Fruit fly (Drosophila melanogaster) whole organism, embryonic: ENCODE data around the gene Cyt-c-d.

Experiments
- Asciz ChIP-seq: fragments of 200-800 bp; sonication (Bioruptor generic); optimal IDR thresholded peaks from 2 replicates; lab custom pipeline; 2017; ENCODE audit warnings: missing biosample characterization, mild to moderate bottlenecking, missing genetic modification characterization, missing genetic modification reagents
- Blimp-1 ChIP-seq: fragments of 200-800 bp; sonication (Bioruptor generic); optimal IDR thresholded peaks from 3 replicates; lab custom pipeline; 2018; ENCODE audit warnings: missing biosample characterization, missing genetic modification characterization, mild to moderate bottlenecking, moderate library complexity, missing genetic modification reagents
- CG13775 ChIP-seq: fragments of 200-800 bp; sonication (Bioruptor generic); optimal IDR thresholded peaks from 3 replicates; lab custom pipeline; 2017; ENCODE audit warnings: missing biosample characterization, mild to moderate bottlenecking, missing genetic modification characterization
- CG17385 ChIP-seq: fragments of 200-800 bp; sonication (Bioruptor generic); optimal IDR thresholded peaks from 3 replicates; lab custom pipeline; 2018; ENCODE audit warnings: missing biosample characterization, mild to moderate bottlenecking, missing genetic modification characterization
- CG17829 ChIP-seq: fragments of 200-800 bp; optimal IDR thresholded peaks from 2 replicates; lab custom pipeline; 2019; ENCODE audit warnings: missing biosample characterization, mild to moderate bottlenecking, missing genetic modification characterization, moderate library complexity
- CG2202 ChIP-seq: fragments of 200-800 bp; sonication (Bioruptor generic); optimal IDR thresholded peaks from 2 replicates; lab custom pipeline; 2018; ENCODE audit warnings: missing biosample characterization, mild to moderate bottlenecking, missing genetic modification characterization
- CG33557 ChIP-seq: fragments of 200-800 bp; sonication (Bioruptor generic); optimal IDR thresholded peaks from 2 replicates; lab custom pipeline; 2019; ENCODE audit warnings: missing biosample characterization, mild to moderate bottlenecking, missing genetic modification characterization, moderate library complexity
- CG4282 ChIP-seq: fragments of 200-800 bp; sonication (Bioruptor generic); optimal IDR thresholded peaks from 2 replicates; lab custom pipeline; 2016; ENCODE audit warnings: missing biosample characterization, missing genetic modification characterization
- CG43689 ChIP-seq: fragments of 200-800 bp; sonication (Bioruptor generic); IDR thresholded peaks from 2 replicates; pipeline ENCODE4 v1.3.6; 2022; ENCODE audit warnings: missing biosample characterization, missing genetic modification characterization
- CG4424 ChIP-seq: fragments of 200-800 bp; sonication (Bioruptor generic); optimal IDR thresholded peaks from 3 replicates; lab custom pipeline; 2016; ENCODE audit warnings: missing biosample characterization, missing genetic modification characterization
- CG4730 ChIP-seq: fragments of 200-800 bp; sonication (Bioruptor generic); IDR thresholded peaks from 2 replicates; pipeline ENCODE4 v1.3.6; 2022; ENCODE audit warnings: missing biosample characterization, missing genetic modification characterization
- CG4820 ChIP-seq: fragments of 200-800 bp; sonication (Bioruptor generic); optimal IDR thresholded peaks from 3 replicates; lab custom pipeline; 2016; ENCODE audit warnings: missing biosample characterization, missing genetic modification characterization
- CG5953 ChIP-seq: fragments of 200-800 bp; sonication (Bioruptor generic); IDR thresholded peaks from 2 replicates; pipeline ENCODE4 v1.3.6; 2022; ENCODE audit warnings: missing biosample characterization, missing genetic modification characterization
- CG6272 ChIP-seq: fragments of 200-800 bp; sonication (Bioruptor generic); IDR thresholded peaks from 2 replicates; pipeline ENCODE4 v1.3.6; 2022; ENCODE audit warnings: missing biosample characterization, missing genetic modification characterization
- CG6654 ChIP-seq: fragments of 200-800 bp; sonication (Bioruptor generic); optimal IDR thresholded peaks from 2 replicates; lab custom pipeline; 2017; ENCODE audit warnings: missing biosample characterization, mild to moderate bottlenecking, missing genetic modification characterization
- CG6791 ChIP-seq: fragments of 200-800 bp; sonication (Bioruptor generic); IDR thresholded peaks from 3 replicates; pipeline ENCODE4 v1.3.6; 2022; ENCODE audit warnings: missing biosample characterization, missing genetic modification characterization; ENCODE audit not compliant: partially characterized antibody
- CG7556 ChIP-seq: fragments of 200-800 bp; sonication (Bioruptor generic); optimal IDR thresholded peaks from 2 replicates; lab custom pipeline; 2017; ENCODE audit warnings: missing biosample characterization, mild to moderate bottlenecking, missing genetic modification characterization
- CG7745 ChIP-seq: fragments of 200-800 bp; sonication (Bioruptor generic); optimal IDR thresholded peaks from 2 replicates; lab custom pipeline; 2018; ENCODE audit warnings: missing biosample characterization, mild to moderate bottlenecking, missing genetic modification characterization, moderate library complexity
- CrebB ChIP-seq: fragments of 200-800 bp; sonication (Bioruptor generic); optimal IDR thresholded peaks from 3 replicates; lab custom pipeline; 2018; ENCODE audit warnings: missing biosample characterization, mild to moderate bottlenecking, missing genetic modification characterization
- Drgx ChIP-seq: fragments of 200-800 bp; sonication (Bioruptor generic); IDR thresholded peaks from 2 replicates; pipeline ENCODE4 v1.3.6; 2022; ENCODE audit warnings: missing biosample characterization, missing genetic modification characterization
- Mad ChIP-seq: fragments of 200-800 bp; sonication (Bioruptor generic); optimal IDR thresholded peaks from 2 replicates; lab custom pipeline; 2016; ENCODE audit warnings: missing biosample characterization, missing genetic modification characterization
- Stat92E ChIP-seq, 3 experiments: fragments of >200 bp in 2 of 3; fragments of 200-800 bp in 1 of 3; sonication (Bioruptor generic) in 1 of 3; optimal IDR thresholded peaks; 2 replicates each; lab custom pipeline; 2017 to 2019; ENCODE audit warnings: missing biosample characterization in 3 of 3, missing genetic modification characterization in 3 of 3, mild to moderate bottlenecking in 1 of 3, moderate library complexity in 1 of 3
- Vsx1 ChIP-seq: fragments of 200-800 bp; sonication (Bioruptor generic); optimal IDR thresholded peaks from 2 replicates; lab custom pipeline; 2017; ENCODE audit warnings: missing biosample characterization, mild to moderate bottlenecking, missing genetic modification characterization, missing genetic modification reagents
- Xrp1 ChIP-seq: fragments of 200-800 bp; sonication (Bioruptor generic); IDR thresholded peaks from 2 replicates; pipeline ENCODE4 v1.3.6; 2022; ENCODE audit warnings: missing biosample characterization, missing genetic modification characterization
- bsh ChIP-seq, 2 experiments: fragments of 200-800 bp; sonication (Bioruptor generic); optimal IDR thresholded peaks; 2 replicates each; lab custom pipeline; 2017 to 2018; ENCODE audit warnings: mild to moderate bottlenecking in 2 of 2, missing biosample characterization in 2 of 2, missing genetic modification characterization in 2 of 2, moderate library complexity in 1 of 2
- chm ChIP-seq: fragments of 200-800 bp; sonication (Bioruptor generic); IDR thresholded peaks from 2 replicates; pipeline ENCODE4 v1.3.6; 2022; ENCODE audit warnings: missing biosample characterization, missing genetic modification characterization
- crc ChIP-seq: fragments of 200-800 bp; sonication (Bioruptor generic); optimal IDR thresholded peaks from 2 replicates; lab custom pipeline; 2016; ENCODE audit warnings: missing biosample characterization, missing genetic modification characterization
- croc ChIP-seq: fragments of 200-800 bp; sonication (Bioruptor generic); conservative IDR thresholded peaks from 3 replicates; pipeline ENCODE4 v1.3.6; 2022; ENCODE audit warnings: missing biosample characterization, missing genetic modification characterization
- dmrt11E ChIP-seq: fragments of 200-800 bp; sonication (Bioruptor generic); optimal IDR thresholded peaks from 3 replicates; lab custom pipeline; 2018; ENCODE audit warnings: missing biosample characterization, mild to moderate bottlenecking, missing genetic modification characterization, moderate library complexity
- dpn ChIP-seq, 2 experiments: fragments of 200-800 bp; sonication (Bioruptor generic); optimal IDR thresholded peaks; 3 replicates each; lab custom pipeline; 2016; ENCODE audit warnings: missing biosample characterization in 2 of 2, missing genetic modification characterization in 2 of 2
- eyg ChIP-seq: fragments of 200-800 bp; sonication (Bioruptor generic); optimal IDR thresholded peaks from 3 replicates; lab custom pipeline; 2016; ENCODE audit warnings: missing biosample characterization, missing genetic modification characterization
- ftz-f1 ChIP-seq: fragments of 200-800 bp; sonication (Bioruptor generic); optimal IDR thresholded peaks from 2 replicates; lab custom pipeline; 2016; ENCODE audit warnings: missing biosample characterization, missing genetic modification characterization
- fu2 ChIP-seq: fragments of 200-800 bp; sonication (Bioruptor generic); optimal IDR thresholded peaks from 2 replicates; lab custom pipeline; 2016; ENCODE audit warnings: missing biosample characterization, missing genetic modification characterization
- gcm2 ChIP-seq: fragments of 200-800 bp; sonication (Bioruptor generic); optimal IDR thresholded peaks from 2 replicates; lab custom pipeline; 2016; ENCODE audit warnings: missing biosample characterization, missing genetic modification characterization
- gro ChIP-seq: fragments of 200-800 bp; sonication (Bioruptor generic); optimal IDR thresholded peaks from 2 replicates; lab custom pipeline; 2016; ENCODE audit warnings: missing biosample characterization, missing genetic modification characterization
- ham ChIP-seq: fragments of 200-800 bp; sonication (Bioruptor generic); IDR thresholded peaks from 2 replicates; pipeline ENCODE4 v1.3.6; 2022; ENCODE audit warnings: missing biosample characterization, missing genetic modification characterization
- jigr1 ChIP-seq: fragments of 200-800 bp; sonication (Bioruptor generic); IDR thresholded peaks from 3 replicates; pipeline ENCODE4 v1.3.6; 2022; ENCODE audit warnings: missing biosample characterization, missing genetic modification characterization
- lov ChIP-seq, 2 experiments: fragments of 200-800 bp in 1 of 2; fragments of >200 bp in 1 of 2; sonication (Bioruptor generic) in 1 of 2; IDR thresholded peaks in 1 of 2; optimal IDR thresholded peaks in 1 of 2; 2 replicates in 1 of 2; 3 replicates in 1 of 2; pipeline versions ENCODE4 v1.3.6 to Lab custom; 2017 to 2022; ENCODE audit warnings: missing biosample characterization in 1 of 2, missing genetic modification characterization in 1 of 2
- luna ChIP-seq: fragments of 200-800 bp; sonication (Bioruptor generic); optimal IDR thresholded peaks from 2 replicates; lab custom pipeline; 2016; ENCODE audit warnings: missing biosample characterization, missing genetic modification characterization
- phol ChIP-seq: fragments of 200-800 bp; sonication (Bioruptor generic); optimal IDR thresholded peaks from 3 replicates; lab custom pipeline; 2018; ENCODE audit warnings: missing biosample characterization, mild to moderate bottlenecking, missing genetic modification characterization, moderate library complexity
- pum ChIP-seq: fragments of 200-800 bp; sonication (Bioruptor generic); optimal IDR thresholded peaks from 2 replicates; lab custom pipeline; 2016; ENCODE audit warnings: missing biosample characterization, missing genetic modification characterization
- repo ChIP-seq: fragments of 200-800 bp; sonication (Bioruptor generic); optimal IDR thresholded peaks from 2 replicates; lab custom pipeline; 2016; ENCODE audit warnings: missing biosample characterization, missing genetic modification characterization
- sd ChIP-seq: fragments of 200-800 bp; sonication (Bioruptor generic); optimal IDR thresholded peaks from 3 replicates; lab custom pipeline; 2018; ENCODE audit warnings: missing biosample characterization, mild to moderate bottlenecking, missing genetic modification characterization, moderate library complexity
- sna ChIP-seq: fragments of 200-800 bp; sonication (Bioruptor generic); IDR thresholded peaks from 2 replicates; pipeline ENCODE4 v1.3.6; 2022; ENCODE audit warnings: missing biosample characterization, missing genetic modification characterization; ENCODE audit not compliant: partially characterized antibody
- trh ChIP-seq: fragments of 200-800 bp; sonication (Bioruptor generic); optimal IDR thresholded peaks from 2 replicates; lab custom pipeline; 2016; ENCODE audit warnings: missing biosample characterization, missing genetic modification characterization
- unc-4 ChIP-seq: fragments of 200-800 bp; sonication (Bioruptor generic); IDR thresholded peaks from 2 replicates; pipeline ENCODE4 v1.3.6; 2022; ENCODE audit warnings: missing biosample characterization, missing genetic modification characterization; ENCODE audit not compliant: partially characterized antibody
- wdn ChIP-seq: fragments of 200-800 bp; sonication (Bioruptor generic); IDR thresholded peaks from 2 replicates; pipeline ENCODE4 v1.3.6; 2022; ENCODE audit warnings: missing biosample characterization, missing genetic modification characterization
- zen ChIP-seq: fragments of 200-800 bp; sonication (Bioruptor generic); optimal IDR thresholded peaks from 3 replicates; lab custom pipeline; 2018; ENCODE audit warnings: missing biosample characterization, mild to moderate bottlenecking, missing genetic modification characterization, moderate library complexity

The Cyt-c-d gene

dm6 chr2L:16703008-16703510 is 12.6 kb upstream of the Cyt-c-d start (continued):
- peak; percentile 41; the same call in 1 of the 2 replicates for TF ChIP-seq chm (GFP tag; lab: Robert Waterston, UW)

dm6 chr2L:16703753-16704152 is 11.9 kb upstream of the Cyt-c-d start:
- TF ChIP-seq CG13775 (GFP tag; lab: Kevin White, UChicago) (peak; percentile 63), dmrt11E (tag; lab: Kevin White, UChicago) (no peak), croc (GFP tag; lab: Robert Waterston, UW) (no peak), fu2 (GFP tag; lab: Kevin White, UChicago) (peak; percentile 30), Vsx1 (GFP tag; lab: Kevin White, UChicago) (no peak), Xrp1 (GFP tag; lab: Robert Waterston, UW) (no peak), gcm2 (GFP tag; lab: Kevin White, UChicago) (no peak), dpn (GFP tag; optimal IDR thresholded peaks at IDR 0.05; lab: Kevin White, UChicago) (peak; percentile 48 to 54), unc-4 (GFP tag; lab: Robert Waterston, UW) (no peak), CG6654 (GFP tag; lab: Kevin White, UChicago) (no peak), CG33557 (GFP tag; lab: Kevin White, UChicago) (peak; percentile 1), CG5953 (GFP tag; lab: Robert Waterston, UW) (no peak), CG4424 (GFP tag; lab: Kevin White, UChicago) (no peak), jigr1 (GFP tag; lab: Robert Waterston, UW) (no peak), pum (GFP tag; lab: Kevin White, UChicago) (no peak), CG17829 (tag; lab: Kevin White, UChicago) (no peak), bsh (GFP tag; optimal IDR thresholded peaks at IDR 0.05; lab: Kevin White, UChicago) (peak in 1 of 2 experiments; percentile 30), CG6272 (GFP tag; lab: Robert Waterston, UW) (no peak), Mad (GFP tag; lab: Kevin White, UChicago) (no peak), CG6791 (GFP tag; lab: Robert Waterston, UW) (no peak), wdn (GFP tag; lab: Robert Waterston, UW) (no peak), CG43689 (GFP tag; lab: Robert Waterston, UW) (no peak), CG2202 (no peak), gro (GFP tag; lab: Kevin White, UChicago) (peak; percentile 72), trh (GFP tag; lab: Kevin White, UChicago) (no peak), phol (tag; lab: Kevin White, UChicago) (no peak), eyg (GFP tag; lab: Kevin White, UChicago) (no peak), ftz-f1 (GFP tag; lab: Kevin White, UChicago) (no peak), Asciz (GFP tag; lab: Kevin White, UChicago) (no peak), sna (GFP tag; lab: Robert Waterston, UW) (no peak), CG17385 (GFP tag; lab: Kevin White, UChicago) (peak; percentile 62), CG7745 (tag; lab: Kevin White, UChicago) (no peak), Drgx (GFP tag; lab: Robert Waterston, UW) (no peak), CG4820 (GFP tag; lab: Kevin White, UChicago) (peak; percentile 32), ham (GFP tag; lab: Robert Waterston, UW) (no peak), luna (GFP tag; lab: Kevin White, UChicago) (no peak), Blimp-1 (GFP tag; lab: Kevin White, UChicago) (no peak), crc (GFP tag; lab: Kevin White, UChicago) (peak; percentile 25), repo (GFP tag; lab: Kevin White, UChicago) (no peak), CG7556 (GFP tag; lab: Kevin White, UChicago) (peak; percentile 19), sd (tag; lab: Kevin White, UChicago) (peak; percentile 84), CrebB (tag; lab: Kevin White, UChicago) (peak; percentile 38), zen (no peak), CG4730 (GFP tag; lab: Robert Waterston, UW) (no peak), Stat92E (GFP tag; optimal IDR thresholded peaks at IDR 0.05; lab: Kevin White, UChicago) (no peak), CG4282 (GFP tag; lab: Kevin White, UChicago) (no peak), lov (optimal IDR thresholded peaks at IDR 0.05; lab: Kevin White, UChicago) (no peak), lov (GFP tag; IDR thresholded peaks at IDR 0.05; lab: Robert Waterston, UW) (no peak)
